Fruit fly (Drosophila melanogaster): Measurements from ENCODE around the gene Chs2.

- no peak for TF ChIP-seq psq (optimal IDR thresholded peaks at IDR 0.05)
- TF ChIP-seq Myc (optimal IDR thresholded peaks at IDR 0.05): no peak
- no peak for TF ChIP-seq h (optimal IDR thresholded peaks at IDR 0.05)
- TF ChIP-seq insv (optimal IDR thresholded peaks at IDR 0.05): no peak
- TF ChIP-seq Sin3A (optimal IDR thresholded peaks at IDR 0.05): no peak
Observed at dm6 chr3L:21994000-21994399, 31.8 kb downstream of the Chs2 start.

Data from Kc167 (cell line).